Worm (Caenorhabditis elegans) whole organism, early embryonic: ENCODE results near the gene egl-45.

Source experiments
- B0310.2 ChIP-seq: sonication (generic microtip); optimal IDR thresholded peaks from 2 replicates; lab custom pipeline; 2016; ENCODE audit warnings: mild to moderate bottlenecking, missing genetic modification characterization, missing compliant biosample characterization
- ama-1 ChIP-seq: fragments of 150-350 bp; optimal IDR thresholded peaks from 2 replicates; lab custom pipeline; 2014
- flt-1 ChIP-seq: fragments of 200-800 bp; sonication (Bioruptor generic); IDR thresholded peaks from 2 replicates; pipeline ENCODE4 v1.3.6; 2022; ENCODE audit warnings: missing genetic modification characterization, missing compliant biosample characterization
- hmbx-1 ChIP-seq: sonication (generic microtip); optimal IDR thresholded peaks from 2 replicates; lab custom pipeline; 2016; ENCODE audit warnings: mild to moderate bottlenecking, missing genetic modification characterization, missing compliant biosample characterization
- hnd-1 ChIP-seq: sonication (generic microtip); optimal IDR thresholded peaks from 2 replicates; lab custom pipeline; 2016; ENCODE audit warnings: missing genetic modification characterization, missing compliant biosample characterization
- sea-1 ChIP-seq: fragments of 200-800 bp; sonication (Bioruptor generic); conservative IDR thresholded peaks from 2 replicates; pipeline ENCODE4 v1.3.6; 2022; ENCODE audit warnings: missing genetic modification characterization, missing compliant biosample characterization
- tbx-37 ChIP-seq: fragments of 200-800 bp; sonication (Bioruptor generic); conservative IDR thresholded peaks from 2 replicates; pipeline ENCODE4 v1.3.6; 2022; ENCODE audit warnings: missing genetic modification reagents, missing genetic modification characterization, missing compliant biosample characterization

DNA sequence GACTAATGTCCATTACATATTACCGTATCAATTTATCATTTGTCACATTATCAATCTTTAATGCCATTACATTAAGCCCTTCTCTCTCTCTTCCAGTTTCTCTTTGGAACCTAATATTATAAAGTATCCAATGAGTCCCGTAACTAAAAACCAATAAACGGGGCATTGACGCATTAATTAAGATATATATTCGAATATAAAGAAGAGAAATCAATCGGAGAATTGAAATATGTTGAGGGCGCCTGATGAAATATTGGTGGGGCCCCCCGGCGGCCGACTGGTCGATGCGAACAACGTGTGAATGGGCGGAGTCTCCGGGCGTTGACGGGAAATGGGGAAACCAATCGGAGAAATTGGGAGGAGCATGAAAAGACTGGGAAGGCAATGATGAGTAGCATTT, 44.2 kb downstream of the egl-45 start:
- TF ChIP-seq B0310.2 (tag; lab: Kevin White, UChicago), result no peak
- TF ChIP-seq sea-1 (GFP tag; lab: Robert Waterston, UW), result no peak
- TF ChIP-seq flt-1 (GFP tag; lab: Robert Waterston, UW), result no peak
- no peak for TF ChIP-seq tbx-37
- TF ChIP-seq hnd-1, result no peak
- TF ChIP-seq ama-1, result no peak
- no peak for TF ChIP-seq hmbx-1
